Worm (Caenorhabditis elegans): ENCODE measurements around the gene srp-3.

DNA sequence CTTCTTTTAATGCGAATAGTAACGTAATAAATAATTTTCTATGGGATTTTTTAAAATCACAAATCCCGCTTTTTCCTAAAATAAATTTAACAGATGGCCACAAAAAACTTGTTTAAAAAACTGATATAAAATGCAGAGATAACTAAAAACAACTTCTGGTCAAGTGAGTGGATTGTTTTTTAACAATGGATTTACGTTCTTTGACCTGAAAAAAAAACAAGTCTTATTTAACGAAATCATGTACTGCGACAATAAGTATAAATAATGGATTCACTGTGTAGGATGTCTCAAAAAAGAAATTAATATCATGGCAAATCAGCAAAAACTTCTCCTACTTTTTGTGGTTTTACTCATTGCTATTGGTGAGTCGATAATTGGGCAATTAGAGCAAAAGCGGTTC lies 48.5 kb downstream of the srp-3 start, which contains the start of gene fipr-25:
- TF ChIP-seq ceh-36 (tag; optimal IDR thresholded peaks at IDR 0.05), result no peak
- TF ChIP-seq pes-1 (GFP tag; IDR thresholded peaks at IDR 0.05), result no peak
- TF ChIP-seq hmbx-1 (tag; optimal IDR thresholded peaks at IDR 0.05), result no peak
- TF ChIP-seq flt-1 (GFP tag; IDR thresholded peaks at IDR 0.05), result no peak
- TF ChIP-seq hnd-1 (tag; optimal IDR thresholded peaks at IDR 0.05), result no peak
- no peak for TF ChIP-seq sea-1 (GFP tag; conservative IDR thresholded peaks at IDR 0.05)
- no peak for TF ChIP-seq ama-1 (optimal IDR thresholded peaks at IDR 0.05)
- TF ChIP-seq tbx-11 (GFP tag; IDR thresholded peaks at IDR 0.05), result no peak
- no peak for TF ChIP-seq ets-7 (tag; optimal IDR thresholded peaks at IDR 0.05)
- no peak for TF ChIP-seq B0310.2 (tag; optimal IDR thresholded peaks at IDR 0.05)
- no peak for TF ChIP-seq ceh-13 (GFP tag; optimal IDR thresholded peaks at IDR 0.05)
